Fruit fly (Drosophila melanogaster) whole organism, embryonic: ENCODE measurements around the gene Oatp30B.

ENCODE experiments used
- Adf1 ChIP-seq: fragments of 200-800 bp; sonication (Bioruptor generic); IDR thresholded peaks from 2 replicates; pipeline ENCODE4 v1.3.6; 2022; ENCODE audit warnings: missing biosample characterization, missing genetic modification characterization
- Asciz ChIP-seq: fragments of 200-800 bp; sonication (Bioruptor generic); optimal IDR thresholded peaks from 2 replicates; lab custom pipeline; 2017; ENCODE audit warnings: missing biosample characterization, mild to moderate bottlenecking, missing genetic modification characterization, missing genetic modification reagents
- CG10543 ChIP-seq: fragments of 200-800 bp; sonication (Bioruptor generic); optimal IDR thresholded peaks from 3 replicates; lab custom pipeline; 2017; ENCODE audit warnings: missing biosample characterization, mild to moderate bottlenecking, missing genetic modification characterization, moderate library complexity
- CG11723 ChIP-seq: fragments of 200-800 bp; sonication (Bioruptor generic); optimal IDR thresholded peaks from 2 replicates; lab custom pipeline; 2017; ENCODE audit warnings: missing biosample characterization, mild to moderate bottlenecking, missing genetic modification characterization
- CG1529 ChIP-seq: fragments of 200-800 bp; sonication (Bioruptor generic); optimal IDR thresholded peaks from 3 replicates; lab custom pipeline; 2018; ENCODE audit warnings: missing biosample characterization, missing genetic modification characterization
- CG1602 ChIP-seq: fragments of 200-800 bp; sonication (Bioruptor generic); optimal IDR thresholded peaks from 3 replicates; lab custom pipeline; 2016; ENCODE audit warnings: missing biosample characterization, missing genetic modification characterization
- CG16779 ChIP-seq: fragments of 200-800 bp; sonication (Bioruptor generic); IDR thresholded peaks from 2 replicates; pipeline ENCODE4 v1.3.6; 2022; ENCODE audit warnings: missing biosample characterization, missing genetic modification characterization
- CG17568 ChIP-seq: fragments of 200-800 bp; sonication (Bioruptor generic); optimal IDR thresholded peaks from 2 replicates; lab custom pipeline; 2018; ENCODE audit warnings: missing biosample characterization, mild to moderate bottlenecking, missing genetic modification characterization, moderate library complexity
- CG2889 ChIP-seq: fragments of 200-800 bp; sonication (Bioruptor generic); IDR thresholded peaks from 3 replicates; pipeline ENCODE4 v1.3.6; 2022; ENCODE audit warnings: missing biosample characterization, missing genetic modification characterization
- CG3065 ChIP-seq: fragments of 200-800 bp; sonication (Bioruptor generic); optimal IDR thresholded peaks from 2 replicates; lab custom pipeline; 2016; ENCODE audit warnings: missing biosample characterization, missing genetic modification characterization
- CG33557 ChIP-seq: fragments of 200-800 bp; sonication (Bioruptor generic); optimal IDR thresholded peaks from 2 replicates; lab custom pipeline; 2019; ENCODE audit warnings: missing biosample characterization, mild to moderate bottlenecking, missing genetic modification characterization, moderate library complexity
- CG3407 ChIP-seq: fragments of 200-800 bp; sonication (Bioruptor generic); optimal IDR thresholded peaks from 2 replicates; lab custom pipeline; 2018; ENCODE audit warnings: missing biosample characterization, mild to moderate bottlenecking, missing genetic modification characterization
- CG5180 ChIP-seq: fragments of 200-800 bp; sonication (Bioruptor generic); optimal IDR thresholded peaks from 3 replicates; lab custom pipeline; 2017; ENCODE audit warnings: missing biosample characterization, missing genetic modification characterization, mild to moderate bottlenecking, moderate library complexity, missing genetic modification reagents
- CG5245 ChIP-seq: fragments of 200-800 bp; sonication (Bioruptor generic); optimal IDR thresholded peaks from 3 replicates; lab custom pipeline; 2016; ENCODE audit warnings: missing biosample characterization, missing genetic modification characterization
- CG6765 ChIP-seq: fragments of 200-800 bp; sonication (Bioruptor generic); optimal IDR thresholded peaks from 3 replicates; lab custom pipeline; 2017; ENCODE audit warnings: missing biosample characterization, mild to moderate bottlenecking, missing genetic modification characterization
- CG7357 ChIP-seq: fragments of 200-800 bp; sonication (Bioruptor generic); IDR thresholded peaks from 3 replicates; pipeline ENCODE4 v1.3.6; 2022; ENCODE audit warnings: missing biosample characterization, missing genetic modification characterization
- CG7928 ChIP-seq: fragments of 200-800 bp; sonication (Bioruptor generic); optimal IDR thresholded peaks from 2 replicates; lab custom pipeline; 2017; ENCODE audit warnings: missing biosample characterization, mild to moderate bottlenecking, missing genetic modification characterization
- CG8089 ChIP-seq: fragments of 200-800 bp; sonication (Bioruptor generic); optimal IDR thresholded peaks from 3 replicates; lab custom pipeline; 2016; ENCODE audit warnings: missing biosample characterization, missing genetic modification characterization
- CG9437 ChIP-seq: fragments of 200-800 bp; sonication (Bioruptor generic); optimal IDR thresholded peaks from 2 replicates; lab custom pipeline; 2018; ENCODE audit warnings: missing biosample characterization, mild to moderate bottlenecking, missing genetic modification characterization
- Dll ChIP-seq: fragments of 200-800 bp; sonication (Bioruptor generic); IDR thresholded peaks from 4 replicates; pipeline ENCODE4 v1.3.6; 2022; ENCODE audit warnings: missing biosample characterization, missing genetic modification characterization; ENCODE audit not compliant: partially characterized antibody
- HLH54F ChIP-seq: fragments of 200-800 bp; sonication (Bioruptor generic); optimal IDR thresholded peaks from 3 replicates; lab custom pipeline; 2016; ENCODE audit warnings: missing biosample characterization, missing genetic modification characterization
- Hmx ChIP-seq: fragments of 200-800 bp; sonication (Bioruptor generic); optimal IDR thresholded peaks from 2 replicates; lab custom pipeline; 2016; ENCODE audit warnings: missing biosample characterization, missing genetic modification characterization
- Hr78 ChIP-seq, 2 experiments: fragments of 200-800 bp in 1 of 2; fragments of >200 bp in 1 of 2; sonication (Bioruptor generic) in 1 of 2; optimal IDR thresholded peaks; 2 replicates each; lab custom pipeline; 2017 to 2019; ENCODE audit warnings: missing biosample characterization in 2 of 2, missing genetic modification characterization in 2 of 2, mild to moderate bottlenecking in 1 of 2, moderate library complexity in 1 of 2
- MTF-1 ChIP-seq: fragments of 200-800 bp; sonication (Bioruptor generic); optimal IDR thresholded peaks from 2 replicates; lab custom pipeline; 2018; ENCODE audit warnings: missing biosample characterization, mild to moderate bottlenecking, missing genetic modification characterization, borderline replicate concordance
- Ravus ChIP-seq: fragments of 200-800 bp; sonication (Bioruptor generic); IDR thresholded peaks from 2 replicates; pipeline ENCODE4 v1.3.6; 2022; ENCODE audit warnings: missing biosample characterization, missing genetic modification characterization
- Sox100B ChIP-seq: fragments of 200-800 bp; sonication (Bioruptor generic); optimal IDR thresholded peaks from 3 replicates; lab custom pipeline; 2018; ENCODE audit warnings: missing biosample characterization, mild to moderate bottlenecking, missing genetic modification characterization
- Taf1 ChIP-seq: fragments of 200-800 bp; sonication (Bioruptor generic); IDR thresholded peaks from 2 replicates; pipeline ENCODE4 v1.3.6; 2022; ENCODE audit warnings: missing biosample characterization, missing genetic modification characterization
- Trl ChIP-seq, 3 experiments: fragments of >200 bp in 2 of 3; fragments of 200-800 bp in 1 of 3; sonication (Bioruptor generic) in 1 of 3; optimal IDR thresholded peaks; 2 replicates in 1 of 3; 3 replicates in 2 of 3; lab custom pipeline; 2016 to 2017; ENCODE audit warnings: missing biosample characterization in 1 of 3, missing genetic modification characterization in 1 of 3
- abd-A ChIP-seq: fragments of 200-800 bp; sonication (Bioruptor generic); optimal IDR thresholded peaks from 3 replicates; lab custom pipeline; 2019; ENCODE audit warnings: missing biosample characterization, mild to moderate bottlenecking, missing genetic modification characterization, moderate library complexity
- btn ChIP-seq: fragments of 200-800 bp; sonication (Bioruptor generic); optimal IDR thresholded peaks from 2 replicates; lab custom pipeline; 2016; ENCODE audit warnings: missing biosample characterization, missing genetic modification characterization
- cas ChIP-seq: fragments of 200-800 bp; sonication (Bioruptor generic); IDR thresholded peaks from 2 replicates; pipeline ENCODE4 v1.3.6; 2022; ENCODE audit warnings: missing biosample characterization, missing genetic modification characterization
- cato ChIP-seq: fragments of 200-800 bp; sonication (Bioruptor generic); optimal IDR thresholded peaks from 2 replicates; lab custom pipeline; 2016; ENCODE audit warnings: missing biosample characterization, missing genetic modification characterization, borderline replicate concordance
- chm ChIP-seq: fragments of 200-800 bp; sonication (Bioruptor generic); IDR thresholded peaks from 2 replicates; pipeline ENCODE4 v1.3.6; 2022; ENCODE audit warnings: missing biosample characterization, missing genetic modification characterization
- chn ChIP-seq: fragments of 200-800 bp; sonication (Bioruptor generic); optimal IDR thresholded peaks from 2 replicates; lab custom pipeline; 2016; ENCODE audit warnings: missing biosample characterization, missing genetic modification characterization
- ci ChIP-seq: fragments of 200-800 bp; sonication (Bioruptor generic); IDR thresholded peaks from 3 replicates; pipeline ENCODE4 v1.3.6; 2022; ENCODE audit warnings: missing biosample characterization, missing genetic modification characterization
- crc ChIP-seq: fragments of 200-800 bp; sonication (Bioruptor generic); optimal IDR thresholded peaks from 2 replicates; lab custom pipeline; 2016; ENCODE audit warnings: missing biosample characterization, missing genetic modification characterization
- crol ChIP-seq: fragments of 200-800 bp; sonication (Bioruptor generic); IDR thresholded peaks from 2 replicates; pipeline ENCODE4 v1.3.6; 2022; ENCODE audit warnings: missing biosample characterization, missing genetic modification characterization
- crp ChIP-seq, 2 experiments: fragments of 200-800 bp; sonication (Bioruptor generic); optimal IDR thresholded peaks; 2 replicates in 1 of 2; 3 replicates in 1 of 2; lab custom pipeline; 2017; ENCODE audit warnings: missing biosample characterization in 2 of 2, missing genetic modification characterization in 2 of 2, mild to moderate bottlenecking in 1 of 2, moderate library complexity in 1 of 2
- dan ChIP-seq: fragments of 200-800 bp; sonication (Bioruptor generic); IDR thresholded peaks from 2 replicates; pipeline ENCODE4 v1.3.6; 2022; ENCODE audit warnings: missing biosample characterization, missing genetic modification characterization
- fd96Cb ChIP-seq: fragments of 200-800 bp; sonication (Bioruptor generic); optimal IDR thresholded peaks from 2 replicates; lab custom pipeline; 2018; ENCODE audit warnings: missing biosample characterization, mild to moderate bottlenecking, missing genetic modification characterization, moderate library complexity
- gcm2 ChIP-seq: fragments of 200-800 bp; sonication (Bioruptor generic); optimal IDR thresholded peaks from 2 replicates; lab custom pipeline; 2016; ENCODE audit warnings: missing biosample characterization, missing genetic modification characterization
- gfzf ChIP-seq: fragments of 200-800 bp; sonication (Bioruptor generic); optimal IDR thresholded peaks from 2 replicates; lab custom pipeline; 2016; ENCODE audit warnings: missing biosample characterization, mild to moderate bottlenecking, missing genetic modification characterization, moderate library complexity
- jumu ChIP-seq: fragments of 200-800 bp; sonication (Bioruptor generic); optimal IDR thresholded peaks from 3 replicates; lab custom pipeline; 2016; ENCODE audit warnings: missing biosample characterization, missing genetic modification characterization
- ken ChIP-seq: fragments of 200-800 bp; sonication (Bioruptor generic); IDR thresholded peaks from 3 replicates; pipeline ENCODE4 v1.3.6; 2022; ENCODE audit warnings: missing biosample characterization, missing genetic modification characterization
- kni ChIP-seq: fragments of 200-800 bp; sonication (Bioruptor generic); optimal IDR thresholded peaks from 3 replicates; lab custom pipeline; 2017; ENCODE audit warnings: mild to moderate bottlenecking, missing biosample characterization, missing genetic modification reagents, missing genetic modification characterization
- ttk ChIP-seq: fragments of 200-800 bp; sonication (Bioruptor generic); IDR thresholded peaks from 2 replicates; pipeline ENCODE4 v2.1.2; 2022; ENCODE audit warnings: missing biosample characterization, missing genetic modification characterization
- usp ChIP-seq: fragments of >200 bp; optimal IDR thresholded peaks from 2 replicates; lab custom pipeline; 2017; ENCODE audit warnings: missing biosample characterization, missing genetic modification characterization

The Oatp30B gene

DNA sequence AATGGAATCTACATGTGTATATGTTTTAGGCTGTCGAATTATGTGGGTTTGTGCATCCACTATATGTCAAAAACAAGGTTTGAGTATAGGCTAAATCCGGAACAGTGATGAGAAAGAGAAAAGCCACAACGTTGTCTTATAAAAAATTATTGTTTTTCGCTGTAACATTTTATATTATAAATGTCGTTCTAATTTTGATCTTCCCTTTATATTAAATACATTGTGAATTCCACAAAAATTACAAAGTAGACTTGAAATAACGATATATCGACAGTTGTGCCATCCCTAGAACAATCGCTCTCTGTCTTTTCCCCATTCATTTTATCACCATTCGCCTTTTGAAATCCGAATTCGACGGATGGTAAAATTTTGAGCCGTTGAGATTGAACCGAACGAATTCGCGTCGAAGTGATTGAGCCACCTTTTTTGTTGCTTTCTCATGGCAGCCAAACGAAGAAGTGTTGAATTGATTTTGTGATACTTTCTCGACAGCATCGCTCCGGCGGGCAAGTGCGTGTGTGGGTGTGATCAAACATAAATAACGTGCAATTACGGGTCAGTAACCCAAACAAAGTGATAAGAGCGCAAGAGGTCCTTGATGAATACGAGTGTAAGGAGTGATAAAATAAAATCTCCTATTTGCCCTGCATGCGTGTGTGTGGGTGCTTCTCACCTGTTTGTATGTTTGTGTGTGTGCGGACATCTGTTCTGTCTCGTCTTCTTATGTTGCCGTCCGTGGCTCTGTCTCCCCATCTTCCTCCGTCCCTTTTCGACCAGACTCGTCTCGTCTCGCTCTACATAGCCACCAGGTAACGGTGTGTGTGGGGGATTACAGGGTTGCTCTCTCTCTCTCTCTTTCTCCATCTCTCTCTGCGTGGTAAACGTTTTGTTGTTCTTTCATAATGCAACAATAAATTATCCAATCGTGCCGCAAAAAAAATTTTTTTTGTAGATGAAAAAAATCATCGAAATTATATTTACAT, at the start of gene Oatp30B (continued):
- TF ChIP-seq fd96Cb (tag; lab: Kevin White, UChicago) (peak; percentile 95), Adf1 (GFP tag; lab: Robert Waterston, UW) (peak; percentile 79), CG9437 (GFP tag; lab: Kevin White, UChicago) (peak; percentile 81), dan (GFP tag; lab: Robert Waterston, UW) (no peak), CG11723 (GFP tag; lab: Kevin White, UChicago) (peak; percentile 85), gcm2 (GFP tag; lab: Kevin White, UChicago) (peak; percentile 91), CG3065 (GFP tag; lab: Kevin White, UChicago) (peak; percentile 87), CG33557 (peak; percentile 94), Hr78 (GFP tag; optimal IDR thresholded peaks at IDR 0.05; lab: Kevin White, UChicago) (peak in 1 of 2 experiments; percentile 76), chm (GFP tag; lab: Robert Waterston, UW) (peak; percentile 99), CG1529 (GFP tag; lab: Kevin White, UChicago) (peak; percentile 88), CG10543 (peak; percentile 94), ci (GFP tag; lab: Robert Waterston, UW) (peak; percentile 98), usp (GFP tag; lab: Kevin White, UChicago) (no peak), Trl (optimal IDR thresholded peaks at IDR 0.05; lab: Kevin White, UChicago) (peak; percentile 67 to 77), Trl (GFP tag; optimal IDR thresholded peaks at IDR 0.05; lab: Kevin White, UChicago) (peak; percentile 96), chn (GFP tag; lab: Kevin White, UChicago) (peak; percentile 95), CG7928 (GFP tag; lab: Kevin White, UChicago) (peak; percentile 71), cas (peak; percentile 97), crp (GFP tag; optimal IDR thresholded peaks at IDR 0.05; lab: Kevin White, UChicago) (peak in 1 of 2 experiments; percentile 57), CG6765 (GFP tag; lab: Kevin White, UChicago) (peak; percentile 94), abd-A (tag; lab: Kevin White, UChicago) (peak; percentile 91), CG1602 (GFP tag; lab: Kevin White, UChicago) (peak; percentile 98), ttk (GFP tag; lab: Robert Waterston, UW) (peak; percentile 95), jumu (GFP tag; lab: Kevin White, UChicago) (peak; percentile 93), CG2889 (GFP tag; lab: Robert Waterston, UW) (peak; percentile 93), Ravus (GFP tag; lab: Robert Waterston, UW) (peak; percentile 89), Asciz (GFP tag; lab: Kevin White, UChicago) (peak; percentile 93), CG16779 (peak; percentile 96), crc (GFP tag; lab: Kevin White, UChicago) (peak; percentile 93), Dll (GFP tag; lab: Robert Waterston, UW) (peak; percentile 100), CG7357 (peak; percentile 88), gfzf (GFP tag; lab: Kevin White, UChicago) (peak; percentile 51), CG3407 (GFP tag; lab: Kevin White, UChicago) (peak; percentile 88), cato (GFP tag; lab: Kevin White, UChicago) (peak; percentile 92), ken (GFP tag; lab: Robert Waterston, UW) (peak; percentile 98), HLH54F (peak; percentile 96), MTF-1 (GFP tag; lab: Kevin White, UChicago) (peak; percentile 90), Hmx (peak; percentile 91), Taf1 (GFP tag; lab: Robert Waterston, UW) (peak; percentile 94), CG8089 (GFP tag; lab: Kevin White, UChicago) (peak; percentile 90), crol (GFP tag; lab: Robert Waterston, UW) (peak; percentile 67), kni (GFP tag; lab: Kevin White, UChicago) (peak; percentile 91), CG5245 (GFP tag; lab: Kevin White, UChicago) (peak; percentile 96), CG5180 (GFP tag; lab: Kevin White, UChicago) (peak; percentile 80), CG17568 (GFP tag; lab: Kevin White, UChicago) (peak; percentile 93), Sox100B (GFP tag; lab: Kevin White, UChicago) (peak; percentile 84), btn (peak; percentile 82)
